Worm (Caenorhabditis elegans) whole organism, early embryonic: ENCODE measurements around the gene acr-7.

Experiments used
- ama-1 ChIP-seq: fragments of 150-350 bp; optimal IDR thresholded peaks from 2 replicates; lab custom pipeline; 2014
- ceh-36 ChIP-seq: sonication (generic microtip); optimal IDR thresholded peaks from 2 replicates; lab custom pipeline; 2016; ENCODE audit warnings: missing genetic modification characterization, inconsistent platforms, missing compliant biosample characterization
- flt-1 ChIP-seq: fragments of 200-800 bp; sonication (Bioruptor generic); IDR thresholded peaks from 2 replicates; pipeline ENCODE4 v1.3.6; 2022; ENCODE audit warnings: missing genetic modification characterization, missing compliant biosample characterization
- pes-1 ChIP-seq: fragments of 200-800 bp; sonication (Bioruptor generic); IDR thresholded peaks from 2 replicates; pipeline ENCODE4 v1.3.6; 2022; ENCODE audit warnings: missing genetic modification reagents, missing genetic modification characterization, missing compliant biosample characterization
- sea-1 ChIP-seq: fragments of 200-800 bp; sonication (Bioruptor generic); conservative IDR thresholded peaks from 2 replicates; pipeline ENCODE4 v1.3.6; 2022; ENCODE audit warnings: missing genetic modification characterization, missing compliant biosample characterization
- tbx-11 ChIP-seq: fragments of 200-800 bp; sonication (Bioruptor generic); IDR thresholded peaks from 2 replicates; pipeline ENCODE4 v1.3.6; 2022; ENCODE audit warnings: missing genetic modification characterization, missing compliant biosample characterization
- tbx-37 ChIP-seq: fragments of 200-800 bp; sonication (Bioruptor generic); conservative IDR thresholded peaks from 2 replicates; pipeline ENCODE4 v1.3.6; 2022; ENCODE audit warnings: missing genetic modification reagents, missing genetic modification characterization, missing compliant biosample characterization

- TF ChIP-seq flt-1 (no peak), tbx-11 (no peak), tbx-37 (GFP tag; lab: Robert Waterston, UW) (no peak), ama-1 (lab: Kevin White, UChicago) (no peak), pes-1 (no peak), sea-1 (GFP tag; lab: Robert Waterston, UW) (no peak), ceh-36 (tag; lab: Kevin White, UChicago) (no peak)
Observed at ce11 chrII:7851480-7851879, 1.9 kb upstream of the acr-7 start.
